ENCODE assay signal across 1 fruit fly cellular context in genomic region chr3L:10810539-10811443, dm6.
A peak's percentile ranks its signal among the peaks of the same experiment; 100 is the strongest.
TF ChIP-seq lines count a peak whose summit lies in the region.

No protein-coding gene starts in this region.

TF ChIP-seq in whole organism, embryonic, 481 proteins besides CTCF, POLR2A, EP300 and RAD21 (continued from another document):
- TF ChIP-seq CG14667 (GFP tag; IDR thresholded peaks at IDR 0.05; lab: Robert Waterston, UW) (peak; percentile 36; the same call in 1 of the 2 replicates), dan (GFP tag; IDR thresholded peaks at IDR 0.05; lab: Robert Waterston, UW) (no peak), CG11723 (GFP tag; optimal IDR thresholded peaks at IDR 0.05; lab: Kevin White, UChicago) (peak; percentile 19), Dip2 (GFP tag; IDR thresholded peaks at IDR 0.05; lab: Robert Waterston, UW) (no peak), chm (GFP tag; IDR thresholded peaks at IDR 0.05; lab: Robert Waterston, UW) (no peak; the same call in 1 of the 2 replicates), CG9932 (GFP tag; IDR thresholded peaks at IDR 0.05; lab: Robert Waterston, UW) (peak; percentile 48), CG6791 (GFP tag; IDR thresholded peaks at IDR 0.05; lab: Robert Waterston, UW; ENCODE audit: partially characterized antibody) (no peak), CG17361 (GFP tag; IDR thresholded peaks at IDR 0.05; lab: Robert Waterston, UW) (peak; percentile 79), CG4282 (GFP tag; optimal IDR thresholded peaks at IDR 0.05; lab: Kevin White, UChicago) (no peak), CG6175 (GFP tag; IDR thresholded peaks at IDR 0.05; lab: Robert Waterston, UW) (no peak), mirr (GFP tag; optimal IDR thresholded peaks at IDR 0.05; lab: Kevin White, UChicago) (peak; percentile 73), CG31224 (GFP tag; IDR thresholded peaks at IDR 0.05; lab: Robert Waterston, UW) (peak; percentile 98), peb (GFP tag; IDR thresholded peaks at IDR 0.05; lab: Robert Waterston, UW) (peak; percentile 55; the same call in 1 of the 2 replicates)
